Fruit fly (Drosophila melanogaster) whole organism, embryonic: Measurements from ENCODE around the gene CG11309.

Experiments used
- BtbVII ChIP-seq: fragments of 200-800 bp; sonication (Bioruptor generic); optimal IDR thresholded peaks from 3 replicates; lab custom pipeline; 2017; ENCODE audit warnings: missing biosample characterization, mild to moderate bottlenecking, missing genetic modification characterization
- CG10147 ChIP-seq: fragments of 200-800 bp; sonication (Bioruptor generic); optimal IDR thresholded peaks from 2 replicates; lab custom pipeline; 2019; ENCODE audit warnings: missing biosample characterization, mild to moderate bottlenecking, missing genetic modification characterization, moderate library complexity
- CG12155 ChIP-seq: fragments of 200-800 bp; sonication (Bioruptor generic); optimal IDR thresholded peaks from 3 replicates; lab custom pipeline; 2016; ENCODE audit warnings: missing biosample characterization, missing genetic modification characterization
- CG14014 ChIP-seq: fragments of 200-800 bp; sonication (Bioruptor generic); IDR thresholded peaks from 2 replicates; pipeline ENCODE4 v1.3.6; 2022; ENCODE audit warnings: missing biosample characterization, missing genetic modification characterization
- CG15011 ChIP-seq: fragments of 200-800 bp; sonication (Bioruptor generic); optimal IDR thresholded peaks from 3 replicates; lab custom pipeline; 2018; ENCODE audit warnings: missing biosample characterization, mild to moderate bottlenecking, missing genetic modification characterization
- CG15073 ChIP-seq: fragments of 200-800 bp; sonication (Bioruptor generic); optimal IDR thresholded peaks from 2 replicates; lab custom pipeline; 2016; ENCODE audit warnings: missing biosample characterization, missing genetic modification characterization
- CG15514 ChIP-seq: fragments of 200-800 bp; sonication (Bioruptor generic); optimal IDR thresholded peaks from 3 replicates; lab custom pipeline; 2017; ENCODE audit warnings: missing biosample characterization, missing genetic modification characterization, mild to moderate bottlenecking, moderate library complexity, missing genetic modification reagents
- CG1603 ChIP-seq: fragments of 200-800 bp; sonication (Bioruptor generic); optimal IDR thresholded peaks from 2 replicates; lab custom pipeline; 2019; ENCODE audit warnings: missing biosample characterization, mild to moderate bottlenecking, missing genetic modification characterization, moderate library complexity
- CG1792 ChIP-seq: fragments of 200-800 bp; sonication (Bioruptor generic); optimal IDR thresholded peaks from 2 replicates; lab custom pipeline; 2016; ENCODE audit warnings: missing biosample characterization, missing genetic modification characterization
- CG30403 ChIP-seq: fragments of 200-800 bp; sonication (Bioruptor generic); optimal IDR thresholded peaks from 3 replicates; lab custom pipeline; 2016; ENCODE audit warnings: missing biosample characterization, missing genetic modification characterization
- CG31224 ChIP-seq: fragments of 200-800 bp; sonication (Bioruptor generic); IDR thresholded peaks from 2 replicates; pipeline ENCODE4 v1.3.6; 2022; ENCODE audit warnings: missing biosample characterization, missing genetic modification characterization
- CG32767 ChIP-seq: fragments of 200-800 bp; sonication (Bioruptor generic); IDR thresholded peaks from 2 replicates; pipeline ENCODE4 v1.3.6; 2022; ENCODE audit warnings: missing biosample characterization, missing genetic modification characterization
- CG32772 ChIP-seq: fragments of 200-800 bp; sonication (Bioruptor generic); IDR thresholded peaks from 2 replicates; pipeline ENCODE4 v1.3.6; 2022; ENCODE audit warnings: missing biosample characterization, missing genetic modification characterization
- CG3847 ChIP-seq: fragments of 200-800 bp; sonication (Bioruptor generic); IDR thresholded peaks from 2 replicates; pipeline ENCODE4 v1.3.6; 2022; ENCODE audit warnings: missing biosample characterization, missing genetic modification characterization
- CG4282 ChIP-seq: fragments of 200-800 bp; sonication (Bioruptor generic); optimal IDR thresholded peaks from 2 replicates; lab custom pipeline; 2016; ENCODE audit warnings: missing biosample characterization, missing genetic modification characterization
- CG4424 ChIP-seq: fragments of 200-800 bp; sonication (Bioruptor generic); optimal IDR thresholded peaks from 3 replicates; lab custom pipeline; 2016; ENCODE audit warnings: missing biosample characterization, missing genetic modification characterization
- CG4730 ChIP-seq: fragments of 200-800 bp; sonication (Bioruptor generic); IDR thresholded peaks from 2 replicates; pipeline ENCODE4 v1.3.6; 2022; ENCODE audit warnings: missing biosample characterization, missing genetic modification characterization
- CG7372 ChIP-seq: fragments of 200-800 bp; sonication (Bioruptor generic); IDR thresholded peaks from 2 replicates; pipeline ENCODE4 v1.3.6; 2022; ENCODE audit warnings: missing biosample characterization, missing genetic modification characterization
- CG7556 ChIP-seq: fragments of 200-800 bp; sonication (Bioruptor generic); optimal IDR thresholded peaks from 2 replicates; lab custom pipeline; 2017; ENCODE audit warnings: missing biosample characterization, mild to moderate bottlenecking, missing genetic modification characterization
- CG8765 ChIP-seq: fragments of 200-800 bp; sonication (Bioruptor generic); IDR thresholded peaks from 2 replicates; pipeline ENCODE4 v1.3.6; 2022; ENCODE audit warnings: missing biosample characterization, missing genetic modification characterization
- CG9932 ChIP-seq: fragments of 200-800 bp; sonication (Bioruptor generic); IDR thresholded peaks from 2 replicates; pipeline ENCODE4 v1.3.6; 2022; ENCODE audit warnings: missing biosample characterization, missing genetic modification characterization
- Dip2 ChIP-seq: fragments of 200-800 bp; sonication (Bioruptor generic); IDR thresholded peaks from 2 replicates; pipeline ENCODE4 v1.3.6; 2022; ENCODE audit warnings: missing biosample characterization, missing genetic modification characterization
- Hand ChIP-seq: fragments of 200-800 bp; sonication (Bioruptor generic); optimal IDR thresholded peaks from 2 replicates; lab custom pipeline; 2017; ENCODE audit warnings: mild to moderate bottlenecking, missing biosample characterization, missing genetic modification reagents, missing genetic modification characterization
- Hey ChIP-seq: fragments of 200-800 bp; sonication (Bioruptor generic); optimal IDR thresholded peaks from 3 replicates; lab custom pipeline; 2018; ENCODE audit warnings: missing biosample characterization, mild to moderate bottlenecking, missing genetic modification characterization
- Hr78 ChIP-seq, 2 experiments: fragments of 200-800 bp in 1 of 2; fragments of >200 bp in 1 of 2; sonication (Bioruptor generic) in 1 of 2; optimal IDR thresholded peaks; 2 replicates each; lab custom pipeline; 2017 to 2019; ENCODE audit warnings: missing biosample characterization in 2 of 2, missing genetic modification characterization in 2 of 2, mild to moderate bottlenecking in 1 of 2, moderate library complexity in 1 of 2
- Mes4 ChIP-seq: fragments of 200-800 bp; sonication (Bioruptor generic); optimal IDR thresholded peaks from 2 replicates; lab custom pipeline; 2016; ENCODE audit warnings: missing biosample characterization, missing genetic modification characterization
- NC2β ChIP-seq: fragments of 200-800 bp; sonication (Bioruptor generic); optimal IDR thresholded peaks from 2 replicates; lab custom pipeline; 2016; ENCODE audit warnings: missing biosample characterization, missing genetic modification characterization
- NK7.1 ChIP-seq: fragments of 200-800 bp; sonication (Bioruptor generic); optimal IDR thresholded peaks from 3 replicates; lab custom pipeline; 2016; ENCODE audit warnings: missing biosample characterization, missing genetic modification characterization
- Ravus ChIP-seq: fragments of 200-800 bp; sonication (Bioruptor generic); IDR thresholded peaks from 2 replicates; pipeline ENCODE4 v1.3.6; 2022; ENCODE audit warnings: missing biosample characterization, missing genetic modification characterization
- Sry-β ChIP-seq: fragments of 200-800 bp; sonication (Bioruptor generic); optimal IDR thresholded peaks from 2 replicates; lab custom pipeline; 2018; ENCODE audit warnings: missing biosample characterization, mild to moderate bottlenecking, missing genetic modification characterization, moderate library complexity
- TFAM ChIP-seq: fragments of 200-800 bp; sonication (Bioruptor generic); optimal IDR thresholded peaks from 2 replicates; lab custom pipeline; 2017; ENCODE audit warnings: missing biosample characterization, missing genetic modification characterization, inconsistent platforms
- Trl ChIP-seq, 3 experiments: fragments of >200 bp in 2 of 3; fragments of 200-800 bp in 1 of 3; sonication (Bioruptor generic) in 1 of 3; optimal IDR thresholded peaks; 2 replicates in 1 of 3; 3 replicates in 2 of 3; lab custom pipeline; 2016 to 2017; ENCODE audit warnings: missing biosample characterization in 1 of 3, missing genetic modification characterization in 1 of 3
- bab2 ChIP-seq: fragments of 200-800 bp; sonication (Bioruptor generic); optimal IDR thresholded peaks from 2 replicates; lab custom pipeline; 2016; ENCODE audit warnings: missing biosample characterization, missing genetic modification characterization
- chif ChIP-seq, 2 experiments: fragments of 200-800 bp; sonication (Bioruptor generic); optimal IDR thresholded peaks; 3 replicates each; lab custom pipeline; 2016; ENCODE audit warnings: missing biosample characterization in 2 of 2, missing genetic modification characterization in 2 of 2
- ci ChIP-seq: fragments of 200-800 bp; sonication (Bioruptor generic); IDR thresholded peaks from 3 replicates; pipeline ENCODE4 v1.3.6; 2022; ENCODE audit warnings: missing biosample characterization, missing genetic modification characterization
- corto ChIP-seq: fragments of 200-800 bp; sonication (Bioruptor generic); optimal IDR thresholded peaks from 2 replicates; lab custom pipeline; 2016; ENCODE audit warnings: missing biosample characterization, mild to moderate bottlenecking, missing genetic modification characterization, moderate library complexity
- dimm ChIP-seq: fragments of 200-800 bp; sonication (Bioruptor generic); IDR thresholded peaks from 2 replicates; pipeline ENCODE4 v1.3.6; 2022; ENCODE audit warnings: missing biosample characterization, missing genetic modification characterization
- eyg ChIP-seq: fragments of 200-800 bp; sonication (Bioruptor generic); optimal IDR thresholded peaks from 3 replicates; lab custom pipeline; 2016; ENCODE audit warnings: missing biosample characterization, missing genetic modification characterization
- grau ChIP-seq: fragments of 200-800 bp; optimal IDR thresholded peaks from 3 replicates; lab custom pipeline; 2019; ENCODE audit warnings: missing biosample characterization, mild to moderate bottlenecking, missing genetic modification characterization, moderate library complexity
- hb ChIP-seq: fragments of 200-800 bp; sonication (Bioruptor generic); IDR thresholded peaks from 3 replicates; pipeline ENCODE4 v1.3.6; 2022; ENCODE audit warnings: missing biosample characterization, missing genetic modification characterization; ENCODE audit not compliant: partially characterized antibody
- lmd ChIP-seq: fragments of 200-800 bp; sonication (Bioruptor generic); IDR thresholded peaks from 2 replicates; pipeline ENCODE4 v1.3.6; 2022; ENCODE audit warnings: missing biosample characterization, missing genetic modification characterization
- lov ChIP-seq, 2 experiments: fragments of 200-800 bp in 1 of 2; fragments of >200 bp in 1 of 2; sonication (Bioruptor generic) in 1 of 2; IDR thresholded peaks in 1 of 2; optimal IDR thresholded peaks in 1 of 2; 2 replicates in 1 of 2; 3 replicates in 1 of 2; pipeline versions ENCODE4 v1.3.6 to Lab custom; 2017 to 2022; ENCODE audit warnings: missing biosample characterization in 1 of 2, missing genetic modification characterization in 1 of 2
- nerfin-2 ChIP-seq: fragments of 200-800 bp; sonication (Bioruptor generic); IDR thresholded peaks from 2 replicates; pipeline ENCODE4 v1.3.6; 2022; ENCODE audit warnings: missing biosample characterization, missing genetic modification characterization; ENCODE audit not compliant: partially characterized antibody
- onecut ChIP-seq: fragments of 200-800 bp; sonication (Bioruptor generic); IDR thresholded peaks from 2 replicates; pipeline ENCODE4 v1.3.6; 2022; ENCODE audit warnings: missing biosample characterization, missing genetic modification characterization
- schlank ChIP-seq: fragments of 200-800 bp; sonication (Bioruptor generic); optimal IDR thresholded peaks from 2 replicates; lab custom pipeline; 2018; ENCODE audit warnings: missing biosample characterization, mild to moderate bottlenecking, missing genetic modification characterization
- slbo ChIP-seq: fragments of 200-800 bp; sonication (Bioruptor generic); IDR thresholded peaks from 2 replicates; pipeline ENCODE4 v1.3.6; 2022; ENCODE audit warnings: missing biosample characterization, missing genetic modification characterization
- wek ChIP-seq: fragments of 200-800 bp; sonication (Bioruptor generic); optimal IDR thresholded peaks from 3 replicates; lab custom pipeline; 2018; ENCODE audit warnings: missing biosample characterization, mild to moderate bottlenecking, missing genetic modification characterization, moderate library complexity
- yki ChIP-seq: fragments of >200 bp; optimal IDR thresholded peaks from 3 replicates; lab custom pipeline; 2018

Gene CG11309

dm6 chr3L:21276296-21277257 is 27.9 kb downstream of the CG11309 start (continued):
- TF ChIP-seq CG1792: peak; percentile 4
- no peak for TF ChIP-seq hb (GFP tag; lab: Robert Waterston, UW)
- no peak for TF ChIP-seq CG4282 (GFP tag; lab: Kevin White, UChicago)
- no peak for TF ChIP-seq lov (optimal IDR thresholded peaks at IDR 0.05; lab: Kevin White, UChicago)
- TF ChIP-seq lov (GFP tag; IDR thresholded peaks at IDR 0.05; lab: Robert Waterston, UW): peak; percentile 7; the same call in 1 of the 3 replicates
- no peak for TF ChIP-seq Mes4
- TF ChIP-seq CG30403 (GFP tag; lab: Kevin White, UChicago): peak; percentile 76
- no peak for TF ChIP-seq Hr78 (GFP tag; optimal IDR thresholded peaks at IDR 0.05; lab: Kevin White, UChicago)
- no peak for TF ChIP-seq NK7.1 (GFP tag; lab: Kevin White, UChicago)
- 0 out of 2 replicates have a peak, but pooled peaks have one; percentile 5 for TF ChIP-seq onecut
- TF ChIP-seq CG15011: peak; percentile 43
- peak; percentile 52 for TF ChIP-seq CG4424
- peak; percentile 52 for TF ChIP-seq lmd (GFP tag; lab: Robert Waterston, UW)
- TF ChIP-seq Hand (GFP tag; lab: Kevin White, UChicago): peak; percentile 21
- no peak for TF ChIP-seq yki (lab: Kevin White, UChicago)
- peak; percentile 38 for TF ChIP-seq slbo
- TF ChIP-seq CG32772: 0 out of 2 replicates have a peak, but pooled peaks have one; percentile 11
- no peak for TF ChIP-seq CG32767 (GFP tag; lab: Robert Waterston, UW)
- TF ChIP-seq Hey (tag; lab: Kevin White, UChicago): no peak
- TF ChIP-seq dimm: no peak
- peak; percentile 42; the same call in 1 of the 2 replicates for TF ChIP-seq CG3847 (GFP tag; lab: Robert Waterston, UW)
- peak; percentile 43; the same call in 2 of the 3 replicates for TF ChIP-seq ci
- no peak for TF ChIP-seq Dip2 (GFP tag; lab: Robert Waterston, UW)
- TF ChIP-seq BtbVII (GFP tag; lab: Kevin White, UChicago): peak; percentile 66
- TF ChIP-seq CG14014: peak; percentile 19; the same call in 1 of the 2 replicates
- TF ChIP-seq CG31224 (GFP tag; lab: Robert Waterston, UW): peak; percentile 30; the same call in 1 of the 2 replicates
- peak; percentile 80 for TF ChIP-seq CG7556 (GFP tag; lab: Kevin White, UChicago)
- TF ChIP-seq CG15073: peak; percentile 3
- peak; percentile 43 for TF ChIP-seq bab2 (GFP tag; lab: Kevin White, UChicago)
- TF ChIP-seq eyg (GFP tag; lab: Kevin White, UChicago): no peak
- TF ChIP-seq CG15514: no peak
- no peak for TF ChIP-seq TFAM (GFP tag; lab: Kevin White, UChicago)
- no peak for TF ChIP-seq corto
- no peak for TF ChIP-seq wek (GFP tag; lab: Kevin White, UChicago)
- peak; percentile 41 for TF ChIP-seq CG10147 (GFP tag; lab: Kevin White, UChicago)
- peak; percentile 71 for TF ChIP-seq NC2β (GFP tag; lab: Kevin White, UChicago)
- no peak for TF ChIP-seq nerfin-2
- TF ChIP-seq schlank (tag; lab: Kevin White, UChicago): peak; percentile 1
- no peak for TF ChIP-seq CG4730
- no peak for TF ChIP-seq CG12155 (GFP tag; lab: Kevin White, UChicago)
- TF ChIP-seq CG1603 (tag; lab: Kevin White, UChicago): peak; percentile 23
- no peak for TF ChIP-seq CG8765
- peak; percentile 72 for TF ChIP-seq grau
- 0 out of 2 replicates have a peak, but pooled peaks have one; percentile 15 for TF ChIP-seq CG7372 (GFP tag; lab: Robert Waterston, UW)
- peak; percentile 53 to 73 for TF ChIP-seq chif (GFP tag; optimal IDR thresholded peaks at IDR 0.05; lab: Kevin White, UChicago)
- peak; percentile 50 to 51 for TF ChIP-seq Trl (optimal IDR thresholded peaks at IDR 0.05; lab: Kevin White, UChicago)
- peak; percentile 68 for TF ChIP-seq Trl (GFP tag; optimal IDR thresholded peaks at IDR 0.05; lab: Kevin White, UChicago)
- no peak for TF ChIP-seq Ravus
- peak; percentile 46 for TF ChIP-seq CG9932 (GFP tag; lab: Robert Waterston, UW)
- no peak for TF ChIP-seq Sry-β (GFP tag; lab: Kevin White, UChicago)
